Fruit fly (Drosophila melanogaster) whole organism, embryonic: ENCODE results near the gene Tsp5D.

Source experiments
- Adf1 ChIP-seq: fragments of 200-800 bp; sonication (Bioruptor generic); IDR thresholded peaks from 2 replicates; pipeline ENCODE4 v1.3.6; 2022; ENCODE audit warnings: missing biosample characterization, missing genetic modification characterization
- Aef1 ChIP-seq: fragments of 200-800 bp; sonication (Bioruptor generic); IDR thresholded peaks from 3 replicates; pipeline ENCODE4 v1.3.6; 2022; ENCODE audit warnings: missing biosample characterization, missing genetic modification characterization
- Atf6 ChIP-seq: fragments of 200-800 bp; sonication (Bioruptor generic); IDR thresholded peaks from 2 replicates; pipeline ENCODE4 v1.3.6; 2022; ENCODE audit warnings: missing biosample characterization, missing genetic modification characterization
- Blimp-1 ChIP-seq: fragments of 200-800 bp; sonication (Bioruptor generic); optimal IDR thresholded peaks from 3 replicates; lab custom pipeline; 2018; ENCODE audit warnings: missing biosample characterization, missing genetic modification characterization, mild to moderate bottlenecking, moderate library complexity, missing genetic modification reagents
- CG1024 ChIP-seq: fragments of 200-800 bp; sonication (Bioruptor generic); IDR thresholded peaks from 2 replicates; pipeline ENCODE4 v1.3.6; 2022; ENCODE audit warnings: missing biosample characterization, missing genetic modification characterization
- CG15011 ChIP-seq: fragments of 200-800 bp; sonication (Bioruptor generic); optimal IDR thresholded peaks from 3 replicates; lab custom pipeline; 2018; ENCODE audit warnings: missing biosample characterization, mild to moderate bottlenecking, missing genetic modification characterization
- CG15269 ChIP-seq: fragments of 200-800 bp; sonication (Bioruptor generic); optimal IDR thresholded peaks from 2 replicates; lab custom pipeline; 2018; ENCODE audit warnings: missing biosample characterization, mild to moderate bottlenecking, missing genetic modification characterization, moderate library complexity
- CG1647 ChIP-seq: fragments of 200-800 bp; sonication (Bioruptor generic); optimal IDR thresholded peaks from 3 replicates; lab custom pipeline; 2016; ENCODE audit warnings: missing biosample characterization, missing genetic modification characterization
- CG17612 ChIP-seq: fragments of 200-800 bp; sonication (Bioruptor generic); IDR thresholded peaks from 2 replicates; pipeline ENCODE4 v1.3.6; 2022; ENCODE audit warnings: missing biosample characterization, missing genetic modification characterization
- CG1832 ChIP-seq: fragments of 200-800 bp; sonication (Bioruptor generic); optimal IDR thresholded peaks from 2 replicates; lab custom pipeline; 2017; ENCODE audit warnings: missing biosample characterization, mild to moderate bottlenecking, missing genetic modification characterization, inconsistent platforms
- CG2120 ChIP-seq: fragments of 200-800 bp; sonication (Bioruptor generic); optimal IDR thresholded peaks from 3 replicates; lab custom pipeline; 2016; ENCODE audit warnings: missing biosample characterization, missing genetic modification characterization
- CG30020 ChIP-seq: fragments of 200-800 bp; optimal IDR thresholded peaks from 2 replicates; lab custom pipeline; 2019; ENCODE audit warnings: missing biosample characterization, mild to moderate bottlenecking, missing genetic modification characterization, moderate library complexity
- CG4707 ChIP-seq: fragments of 200-800 bp; sonication (Bioruptor generic); optimal IDR thresholded peaks from 2 replicates; lab custom pipeline; 2018; ENCODE audit warnings: missing biosample characterization, mild to moderate bottlenecking, missing genetic modification characterization, moderate library complexity
- CG6254 ChIP-seq: fragments of 200-800 bp; sonication (Bioruptor generic); optimal IDR thresholded peaks from 3 replicates; lab custom pipeline; 2017; ENCODE audit warnings: mild to moderate bottlenecking, missing biosample characterization, missing genetic modification reagents, missing genetic modification characterization
- CG7786 ChIP-seq: fragments of 200-800 bp; sonication (Bioruptor generic); optimal IDR thresholded peaks from 2 replicates; lab custom pipeline; 2016; ENCODE audit warnings: missing biosample characterization, missing genetic modification characterization
- CG8281 ChIP-seq: fragments of 200-800 bp; sonication (Bioruptor generic); optimal IDR thresholded peaks from 2 replicates; lab custom pipeline; 2018; ENCODE audit warnings: missing biosample characterization, mild to moderate bottlenecking, missing genetic modification characterization, moderate library complexity
- CG9609 ChIP-seq: fragments of 200-800 bp; sonication (Bioruptor generic); optimal IDR thresholded peaks from 3 replicates; lab custom pipeline; 2016; ENCODE audit warnings: missing biosample characterization, missing genetic modification characterization
- D19A ChIP-seq: fragments of 200-800 bp; optimal IDR thresholded peaks from 3 replicates; lab custom pipeline; 2019; ENCODE audit warnings: missing biosample characterization, mild to moderate bottlenecking, missing genetic modification characterization, moderate library complexity
- Deaf1 ChIP-seq: fragments of 200-800 bp; optimal IDR thresholded peaks from 3 replicates; lab custom pipeline; 2019; ENCODE audit warnings: missing biosample characterization, mild to moderate bottlenecking, missing genetic modification characterization, moderate library complexity
- Dip3 ChIP-seq: fragments of 200-800 bp; sonication (Bioruptor generic); optimal IDR thresholded peaks from 3 replicates; lab custom pipeline; 2016; ENCODE audit warnings: missing biosample characterization, missing genetic modification characterization
- Dref ChIP-seq: fragments of 200-800 bp; sonication (Bioruptor generic); IDR thresholded peaks from 2 replicates; pipeline ENCODE4 v1.3.6; 2022; ENCODE audit warnings: missing biosample characterization, missing genetic modification characterization
- Gsc ChIP-seq: fragments of 200-800 bp; sonication (Bioruptor generic); IDR thresholded peaks from 2 replicates; pipeline ENCODE4 v1.3.6; 2022; ENCODE audit warnings: missing biosample characterization, missing genetic modification characterization
- Hr51 ChIP-seq, 2 experiments: fragments of 200-800 bp; sonication (Bioruptor generic); optimal IDR thresholded peaks; 2 replicates in 1 of 2; 3 replicates in 1 of 2; lab custom pipeline; 2016 to 2018; ENCODE audit warnings: missing biosample characterization in 2 of 2, missing genetic modification characterization in 2 of 2, mild to moderate bottlenecking in 1 of 2, moderate library complexity in 1 of 2
- Kr ChIP-seq: fragments of 200-800 bp; sonication (Bioruptor generic); optimal IDR thresholded peaks from 2 replicates; lab custom pipeline; 2017; ENCODE audit warnings: missing biosample characterization, mild to moderate bottlenecking, missing genetic modification characterization
- MTF-1 ChIP-seq: fragments of 200-800 bp; sonication (Bioruptor generic); optimal IDR thresholded peaks from 2 replicates; lab custom pipeline; 2018; ENCODE audit warnings: missing biosample characterization, mild to moderate bottlenecking, missing genetic modification characterization, borderline replicate concordance
- Oli ChIP-seq: fragments of 200-800 bp; sonication (Bioruptor generic); optimal IDR thresholded peaks from 2 replicates; lab custom pipeline; 2018; ENCODE audit warnings: missing biosample characterization, mild to moderate bottlenecking, missing genetic modification characterization, moderate library complexity
- Ptx1 ChIP-seq: fragments of 200-800 bp; sonication (Bioruptor generic); IDR thresholded peaks from 2 replicates; pipeline ENCODE4 v1.3.6; 2022; ENCODE audit warnings: missing biosample characterization, missing genetic modification characterization
- Scr ChIP-seq: fragments of 200-800 bp; sonication (Bioruptor generic); IDR thresholded peaks from 2 replicates; pipeline ENCODE4 v1.3.6; 2022; ENCODE audit warnings: missing biosample characterization, missing genetic modification characterization; ENCODE audit not compliant: partially characterized antibody
- Xbp1 ChIP-seq: fragments of 200-800 bp; sonication (Bioruptor generic); optimal IDR thresholded peaks from 3 replicates; lab custom pipeline; 2016; ENCODE audit warnings: missing biosample characterization, mild to moderate bottlenecking, missing genetic modification characterization
- al ChIP-seq: fragments of 200-800 bp; sonication (Bioruptor generic); IDR thresholded peaks from 2 replicates; pipeline ENCODE4 v1.3.6; 2022; ENCODE audit warnings: missing biosample characterization, missing genetic modification characterization
- ase ChIP-seq: fragments of 200-800 bp; sonication (Bioruptor generic); IDR thresholded peaks from 3 replicates; pipeline ENCODE4 v1.3.6; 2022; ENCODE audit warnings: missing biosample characterization, missing genetic modification characterization
- bbx ChIP-seq: fragments of 200-800 bp; sonication (Bioruptor generic); IDR thresholded peaks from 2 replicates; pipeline ENCODE4 v1.3.6; 2022; ENCODE audit warnings: missing biosample characterization, missing genetic modification characterization; ENCODE audit not compliant: partially characterized antibody
- bowl ChIP-seq: fragments of 200-800 bp; sonication (Bioruptor generic); IDR thresholded peaks from 2 replicates; pipeline ENCODE4 v1.3.6; 2022; ENCODE audit warnings: missing biosample characterization, missing genetic modification characterization
- caup ChIP-seq: fragments of 200-800 bp; sonication (Bioruptor generic); optimal IDR thresholded peaks from 3 replicates; lab custom pipeline; 2017; ENCODE audit warnings: missing biosample characterization, mild to moderate bottlenecking, missing genetic modification characterization, moderate library complexity; ENCODE audit not compliant: severe bottlenecking
- chinmo ChIP-seq: fragments of 200-800 bp; sonication (Bioruptor generic); IDR thresholded peaks from 4 replicates; pipeline ENCODE4 v1.3.6; 2022; ENCODE audit warnings: missing biosample characterization, missing genetic modification characterization; ENCODE audit not compliant: partially characterized antibody
- chn ChIP-seq: fragments of 200-800 bp; sonication (Bioruptor generic); optimal IDR thresholded peaks from 2 replicates; lab custom pipeline; 2016; ENCODE audit warnings: missing biosample characterization, missing genetic modification characterization
- dmrt11E ChIP-seq: fragments of 200-800 bp; sonication (Bioruptor generic); optimal IDR thresholded peaks from 3 replicates; lab custom pipeline; 2018; ENCODE audit warnings: missing biosample characterization, mild to moderate bottlenecking, missing genetic modification characterization, moderate library complexity
- ftz-f1 ChIP-seq: fragments of 200-800 bp; sonication (Bioruptor generic); optimal IDR thresholded peaks from 2 replicates; lab custom pipeline; 2016; ENCODE audit warnings: missing biosample characterization, missing genetic modification characterization
- her ChIP-seq: fragments of 200-800 bp; sonication (Bioruptor generic); optimal IDR thresholded peaks from 2 replicates; lab custom pipeline; 2016; ENCODE audit warnings: missing biosample characterization, missing genetic modification characterization
- ken ChIP-seq: fragments of 200-800 bp; sonication (Bioruptor generic); IDR thresholded peaks from 3 replicates; pipeline ENCODE4 v1.3.6; 2022; ENCODE audit warnings: missing biosample characterization, missing genetic modification characterization
- lbe ChIP-seq: fragments of 200-800 bp; sonication (Bioruptor generic); optimal IDR thresholded peaks from 2 replicates; lab custom pipeline; 2016; ENCODE audit warnings: missing biosample characterization, mild to moderate bottlenecking, missing genetic modification characterization
- org-1 ChIP-seq: fragments of 200-800 bp; sonication (Bioruptor generic); optimal IDR thresholded peaks from 2 replicates; lab custom pipeline; 2017; ENCODE audit warnings: missing biosample characterization, missing genetic modification characterization
- p53 ChIP-seq: fragments of 200-800 bp; sonication (Bioruptor generic); optimal IDR thresholded peaks from 2 replicates; lab custom pipeline; 2016; ENCODE audit warnings: missing biosample characterization, missing genetic modification characterization
- pum ChIP-seq: fragments of 200-800 bp; sonication (Bioruptor generic); optimal IDR thresholded peaks from 2 replicates; lab custom pipeline; 2016; ENCODE audit warnings: missing biosample characterization, missing genetic modification characterization
- schlank ChIP-seq: fragments of 200-800 bp; sonication (Bioruptor generic); optimal IDR thresholded peaks from 2 replicates; lab custom pipeline; 2018; ENCODE audit warnings: missing biosample characterization, mild to moderate bottlenecking, missing genetic modification characterization
- so ChIP-seq: fragments of 200-800 bp; sonication (Bioruptor generic); IDR thresholded peaks from 3 replicates; pipeline ENCODE4 v1.3.6; 2022; ENCODE audit warnings: missing biosample characterization, missing genetic modification characterization
- vnd ChIP-seq: fragments of 200-800 bp; sonication (Bioruptor generic); IDR thresholded peaks from 3 replicates; pipeline ENCODE4 v1.3.6; 2022; ENCODE audit warnings: missing biosample characterization, missing genetic modification characterization; ENCODE audit not compliant: partially characterized antibody
- wek ChIP-seq: fragments of 200-800 bp; sonication (Bioruptor generic); optimal IDR thresholded peaks from 3 replicates; lab custom pipeline; 2018; ENCODE audit warnings: missing biosample characterization, mild to moderate bottlenecking, missing genetic modification characterization, moderate library complexity
- zen ChIP-seq: fragments of 200-800 bp; sonication (Bioruptor generic); optimal IDR thresholded peaks from 3 replicates; lab custom pipeline; 2018; ENCODE audit warnings: missing biosample characterization, mild to moderate bottlenecking, missing genetic modification characterization, moderate library complexity

Gene Tsp5D

dm6 chrX:6059135-6059824 is 15.4 kb downstream of the Tsp5D start (continued):
- TF ChIP-seq Ptx1 = peak; percentile 23; the same call in 1 of the 2 replicates
- no peak for TF ChIP-seq bbx
- peak; percentile 34 for TF ChIP-seq Oli
- TF ChIP-seq CG6254 = no peak
- TF ChIP-seq ase (GFP tag; lab: Robert Waterston, UW) = no peak
- TF ChIP-seq CG2120 (GFP tag; lab: Kevin White, UChicago) = no peak
- TF ChIP-seq vnd (GFP tag; lab: Robert Waterston, UW) = no peak
- TF ChIP-seq Hr51 (GFP tag; optimal IDR thresholded peaks at IDR 0.05; lab: Kevin White, UChicago) = peak in 1 of 2 experiments; percentile 43
- no peak for TF ChIP-seq Deaf1 (tag; lab: Kevin White, UChicago)
- TF ChIP-seq CG9609 = no peak
- no peak for TF ChIP-seq CG1832 (GFP tag; lab: Kevin White, UChicago)
- no peak for TF ChIP-seq CG7786 (GFP tag; lab: Kevin White, UChicago)
- peak; percentile 8 for TF ChIP-seq CG15269 (tag; lab: Kevin White, UChicago)
- TF ChIP-seq MTF-1 = no peak
- no peak for TF ChIP-seq CG8281 (tag; lab: Kevin White, UChicago)
- no peak for TF ChIP-seq Scr (GFP tag; lab: Robert Waterston, UW)
- no peak for TF ChIP-seq CG1647 (GFP tag; lab: Kevin White, UChicago)
- no peak for TF ChIP-seq lbe (GFP tag; lab: Kevin White, UChicago)
- no peak for TF ChIP-seq CG30020 (tag; lab: Kevin White, UChicago)
- TF ChIP-seq CG15011 (GFP tag; lab: Kevin White, UChicago) = no peak
- TF ChIP-seq CG17612 (GFP tag; lab: Robert Waterston, UW) = no peak
- no peak for TF ChIP-seq Adf1
- TF ChIP-seq schlank (tag; lab: Kevin White, UChicago) = no peak
- no peak for TF ChIP-seq D19A
- TF ChIP-seq chn (GFP tag; lab: Kevin White, UChicago) = no peak
- TF ChIP-seq al (GFP tag; lab: Robert Waterston, UW) = no peak
- TF ChIP-seq Kr = no peak
- TF ChIP-seq pum (GFP tag; lab: Kevin White, UChicago) = peak; percentile 3
- TF ChIP-seq CG1024 (GFP tag; lab: Robert Waterston, UW) = 0 out of 2 replicates have a peak, but pooled peaks have one; percentile 18
- no peak for TF ChIP-seq Gsc
- TF ChIP-seq Blimp-1 (GFP tag; lab: Kevin White, UChicago) = peak; percentile 54
- TF ChIP-seq caup (GFP tag; lab: Kevin White, UChicago) = no peak
- TF ChIP-seq wek (GFP tag; lab: Kevin White, UChicago) = no peak
- TF ChIP-seq dmrt11E (tag; lab: Kevin White, UChicago) = no peak
- no peak for TF ChIP-seq bowl (GFP tag; lab: Robert Waterston, UW)
- no peak for TF ChIP-seq p53 (GFP tag; lab: Kevin White, UChicago)
- peak; percentile 29 for TF ChIP-seq Xbp1
- TF ChIP-seq Dref (GFP tag; lab: Robert Waterston, UW) = no peak
- no peak for TF ChIP-seq org-1 (GFP tag; lab: Kevin White, UChicago)
- no peak for TF ChIP-seq CG4707
- TF ChIP-seq so = 0 out of 3 replicates have a peak, but pooled peaks have one; percentile 20
- no peak for TF ChIP-seq ftz-f1
- TF ChIP-seq zen = no peak
- TF ChIP-seq Dip3 (GFP tag; lab: Kevin White, UChicago) = no peak
- no peak for TF ChIP-seq her (GFP tag; lab: Kevin White, UChicago)
- TF ChIP-seq ken (GFP tag; lab: Robert Waterston, UW) = 0 out of 3 replicates have a peak, but pooled peaks have one; percentile 40
- no peak for TF ChIP-seq chinmo (GFP tag; lab: Robert Waterston, UW)
- TF ChIP-seq Atf6 = no peak
- peak; percentile 40; the same call in 1 of the 3 replicates for TF ChIP-seq Aef1 (GFP tag; lab: Robert Waterston, UW)
